Worm (Caenorhabditis elegans) whole organism, L1 larva: ENCODE measurements around the gene Y43F8B.3.

Experiments
- C34B4.2 ChIP-seq: sonication (generic microtip); optimal IDR thresholded peaks from 2 replicates; lab custom pipeline; 2017; ENCODE audit warnings: mild to moderate bottlenecking, missing genetic modification characterization, missing compliant biosample characterization
- aha-1 ChIP-seq: fragments of 150-350 bp; optimal IDR thresholded peaks from 2 replicates; lab custom pipeline; 2014; ENCODE audit warnings: missing biosample characterization, missing genetic modification characterization
- aly-2 ChIP-seq: fragments of 150-350 bp; optimal IDR thresholded peaks from 2 replicates; lab custom pipeline; 2014; ENCODE audit warnings: missing biosample characterization, missing genetic modification characterization
- ama-1 ChIP-seq: fragments of 150-350 bp; optimal IDR thresholded peaks from 2 replicates; lab custom pipeline; 2014
- dpl-1 ChIP-seq, 3 experiments: fragments of 150-350 bp in 2 of 3; sonication (generic microtip) in 1 of 3; optimal IDR thresholded peaks; 2 replicates each; lab custom pipeline; 2014 to 2017; ENCODE audit warnings: missing biosample characterization in 3 of 3, missing genetic modification characterization in 3 of 3, missing genetic modification reagents in 3 of 3
- dsc-1 ChIP-seq: sonication (generic microtip); optimal IDR thresholded peaks from 2 replicates; lab custom pipeline; 2016; ENCODE audit warnings: mild to moderate bottlenecking, missing genetic modification characterization, missing compliant biosample characterization
- efl-1 ChIP-seq, 4 experiments: fragments of 150-350 bp; optimal IDR thresholded peaks in 3 of 4; peaks in 1 of 4; 1 replicate in 1 of 4; 2 replicates in 3 of 4; lab custom pipeline; 2014; ENCODE audit warnings: missing biosample characterization in 2 of 4, missing genetic modification characterization in 2 of 4, missing genetic modification reagents in 2 of 4
- egl-13 ChIP-seq: sonication (generic microtip); optimal IDR thresholded peaks from 2 replicates; lab custom pipeline; 2016; ENCODE audit warnings: missing genotype, missing genetic modification reagents, missing genetic modification characterization, missing compliant biosample characterization
- elt-2 ChIP-seq: sonication (generic microtip); optimal IDR thresholded peaks from 2 replicates; lab custom pipeline; 2016; ENCODE audit warnings: missing genetic modification characterization, mild to moderate bottlenecking, inconsistent platforms, missing compliant biosample characterization, missing genetic modification reagents
- elt-3 ChIP-seq, 6 experiments: fragments of 150-350 bp in 1 of 6; sonication (generic microtip); optimal IDR thresholded peaks; 2 replicates each; lab custom pipeline; 2017 to 2018; ENCODE audit warnings: missing biosample characterization in 6 of 6, missing genetic modification characterization in 6 of 6, inconsistent platforms in 1 of 6
- fkh-10 ChIP-seq: sonication (generic microtip); optimal IDR thresholded peaks from 2 replicates; lab custom pipeline; 2017; ENCODE audit warnings: missing biosample characterization, missing genetic modification reagents, missing genetic modification characterization
- grh-1 ChIP-seq: fragments of 200-800 bp; sonication (Bioruptor generic); IDR thresholded peaks from 2 replicates; pipeline ENCODE4 v1.3.6; 2022; ENCODE audit warnings: missing genetic modification reagents, missing genetic modification characterization, missing compliant biosample characterization
- irx-1 ChIP-seq: sonication (generic microtip); optimal IDR thresholded peaks from 2 replicates; lab custom pipeline; 2016; ENCODE audit warnings: missing genetic modification characterization, missing compliant biosample characterization
- jun-1 ChIP-seq: fragments of 150-350 bp; optimal IDR thresholded peaks from 2 replicates; lab custom pipeline; 2014; ENCODE audit warnings: missing biosample characterization, missing genetic modification reagents, missing genetic modification characterization
- lin-13 ChIP-seq: fragments of 150-350 bp; optimal IDR thresholded peaks from 2 replicates; lab custom pipeline; 2014; ENCODE audit warnings: missing biosample characterization, missing genetic modification reagents, missing genetic modification characterization
- lin-14 ChIP-seq: fragments of 200-800 bp; sonication (Bioruptor generic); optimal IDR thresholded peaks from 2 replicates; lab custom pipeline; 2018; ENCODE audit warnings: mild to moderate bottlenecking, missing genetic modification characterization, moderate library complexity, missing compliant biosample characterization
- lin-35 ChIP-seq, 2 experiments: fragments of 150-350 bp; optimal IDR thresholded peaks; 2 replicates each; lab custom pipeline; 2014; ENCODE audit warnings: missing biosample characterization in 2 of 2, missing genetic modification characterization in 2 of 2, missing genetic modification reagents in 2 of 2
- lin-39 ChIP-seq: fragments of 150-350 bp; optimal IDR thresholded peaks from 2 replicates; lab custom pipeline; 2014; ENCODE audit warnings: missing biosample characterization, missing genetic modification reagents, missing genetic modification characterization
- lsy-2 ChIP-seq, 2 experiments: fragments of 150-350 bp; optimal IDR thresholded peaks; 2 replicates each; lab custom pipeline; 2014; ENCODE audit warnings: missing biosample characterization in 2 of 2, missing genetic modification characterization in 2 of 2
- mdl-1 ChIP-seq, 2 experiments: fragments of 150-350 bp; optimal IDR thresholded peaks; 2 replicates each; lab custom pipeline; 2014 to 2017; ENCODE audit warnings: missing biosample characterization in 2 of 2, missing genetic modification characterization in 2 of 2, inconsistent platforms in 1 of 2
- mef-2 ChIP-seq: fragments of 150-350 bp; optimal IDR thresholded peaks from 2 replicates; lab custom pipeline; 2014; ENCODE audit warnings: missing biosample characterization, missing genetic modification characterization
- mep-1 ChIP-seq: fragments of 150-350 bp; optimal IDR thresholded peaks from 2 replicates; lab custom pipeline; 2014; ENCODE audit warnings: missing biosample characterization, missing genetic modification characterization
- nhr-19 ChIP-seq: fragments of 200-800 bp; sonication (Bioruptor generic); conservative IDR thresholded peaks from 2 replicates; pipeline ENCODE4 v1.3.6; 2022; ENCODE audit warnings: missing genetic modification characterization, missing compliant biosample characterization
- nhr-20 ChIP-seq: sonication (generic microtip); optimal IDR thresholded peaks from 2 replicates; lab custom pipeline; 2016; ENCODE audit warnings: mild to moderate bottlenecking, missing genetic modification characterization, missing compliant biosample characterization
- nhr-47 ChIP-seq: sonication (generic microtip); optimal IDR thresholded peaks from 2 replicates; lab custom pipeline; 2016; ENCODE audit warnings: mild to moderate bottlenecking, missing genetic modification characterization, moderate library complexity, missing compliant biosample characterization
- nhr-71 ChIP-seq: sonication (generic microtip); optimal IDR thresholded peaks from 2 replicates; lab custom pipeline; 2016; ENCODE audit warnings: mild to moderate bottlenecking, missing genetic modification characterization, moderate library complexity, missing compliant biosample characterization
- nhr-85 ChIP-seq: sonication (generic microtip); peaks from one replicate; lab custom pipeline; 2016; ENCODE audit warnings: missing genetic modification characterization, inconsistent platforms, missing compliant biosample characterization
- nhr-90 ChIP-seq: sonication (generic microtip); optimal IDR thresholded peaks from 2 replicates; lab custom pipeline; 2016; ENCODE audit warnings: mild to moderate bottlenecking, missing genetic modification characterization, missing compliant biosample characterization; ENCODE audit not compliant: poor library complexity
- pag-3 ChIP-seq: sonication (generic microtip); optimal IDR thresholded peaks from 2 replicates; lab custom pipeline; 2017; ENCODE audit warnings: missing genetic modification characterization, mild to moderate bottlenecking, missing compliant biosample characterization, antibody characterized with exemption, borderline replicate concordance; ENCODE audit not compliant: insufficient read depth
- rnt-1 ChIP-seq: sonication (generic microtip); optimal IDR thresholded peaks from 2 replicates; lab custom pipeline; 2016; ENCODE audit warnings: mild to moderate bottlenecking, missing genetic modification characterization, moderate library complexity, missing compliant biosample characterization
- snu-23 ChIP-seq: sonication (generic microtip); optimal IDR thresholded peaks from 2 replicates; lab custom pipeline; 2016; ENCODE audit warnings: missing genetic modification characterization, missing compliant biosample characterization
- tbx-2 ChIP-seq: sonication (generic microtip); optimal IDR thresholded peaks from 2 replicates; lab custom pipeline; 2016; ENCODE audit warnings: missing genetic modification characterization, missing compliant biosample characterization
- unc-130 ChIP-seq: fragments of 150-350 bp; optimal IDR thresholded peaks from 2 replicates; lab custom pipeline; 2017; ENCODE audit warnings: missing biosample characterization, missing genetic modification characterization, inconsistent platforms
- unc-62 ChIP-seq: fragments of 150-350 bp; optimal IDR thresholded peaks from 2 replicates; lab custom pipeline; 2014; ENCODE audit warnings: missing biosample characterization, missing genetic modification reagents, missing genetic modification characterization
- vab-15 ChIP-seq: sonication (generic microtip); optimal IDR thresholded peaks from 2 replicates; lab custom pipeline; 2017; ENCODE audit warnings: missing genotype, mild to moderate bottlenecking, missing genetic modification characterization, missing compliant biosample characterization
- xbp-1 ChIP-seq: sonication (generic microtip); optimal IDR thresholded peaks from 2 replicates; lab custom pipeline; 2016; ENCODE audit warnings: missing genetic modification characterization, missing compliant biosample characterization
- zip-4 ChIP-seq: fragments of 200-800 bp; sonication (Bioruptor generic); optimal IDR thresholded peaks from 2 replicates; lab custom pipeline; 2018; ENCODE audit warnings: mild to moderate bottlenecking, missing genetic modification characterization, moderate library complexity, missing compliant biosample characterization

Y43F8B.3 gene

ce11 chrV:19520597-19521322, 17.9 kb downstream of the Y43F8B.3 start:
- TF ChIP-seq aha-1 (tag; lab: Kevin White, UChicago) (no peak), ama-1 (peak; percentile 70), efl-1 (optimal IDR thresholded peaks at IDR 0.05; lab: Kevin White, UChicago) (no peak), efl-1 (GFP tag; optimal IDR thresholded peaks at IDR 0.05 in 1 of 2; lab: Kevin White, UChicago) (peak in 1 of 2 experiments; percentile 84), lsy-2 (tag; optimal IDR thresholded peaks at IDR 0.05; lab: Kevin White, UChicago) (peak in 1 of 2 experiments; percentile 8)

- TF ChIP-seq dsc-1 (tag; lab: Kevin White, UChicago), result no peak
- TF ChIP-seq irx-1 (tag; lab: Kevin White, UChicago), result peak; percentile 2
- no peak for TF ChIP-seq efl-1 (optimal IDR thresholded peaks at IDR 0.05; lab: Kevin White, UChicago)
- TF ChIP-seq efl-1 (GFP tag; optimal IDR thresholded peaks at IDR 0.05 in 1 of 2; lab: Kevin White, UChicago), result peak in 1 of 2 experiments; percentile 69
- no peak for TF ChIP-seq fkh-10 (GFP tag; lab: Kevin White, UChicago)
- peak; percentile 11 for TF ChIP-seq mef-2 (tag; lab: Kevin White, UChicago)
- TF ChIP-seq nhr-20 (tag; lab: Kevin White, UChicago), result peak; percentile 80
- peak; percentile 83 for TF ChIP-seq lin-39 (tag; lab: Kevin White, UChicago)
- TF ChIP-seq lin-14 (GFP tag; lab: Kevin White, UChicago), result peak; percentile 81
- no peak for TF ChIP-seq unc-62 (GFP tag; lab: Kevin White, UChicago)
- no peak for TF ChIP-seq aly-2 (tag; lab: Kevin White, UChicago)
- peak; percentile 49 for TF ChIP-seq tbx-2 (tag; lab: Kevin White, UChicago)
- TF ChIP-seq nhr-85 (tag; lab: Kevin White, UChicago), result peak; percentile 92
- TF ChIP-seq mep-1 (tag; lab: Kevin White, UChicago), result peak; percentile 68
- peak; percentile 46 for TF ChIP-seq nhr-47 (tag; lab: Kevin White, UChicago)
- TF ChIP-seq pag-3 (tag; lab: Kevin White, UChicago), result peak; percentile 26
- peak; percentile 83 for TF ChIP-seq nhr-71 (tag; lab: Kevin White, UChicago)
- TF ChIP-seq elt-3 (tag; optimal IDR thresholded peaks at IDR 0.05; lab: Kevin White, UChicago), result peak in 2 of 6 experiments; percentile 7 to 8
- TF ChIP-seq grh-1 (GFP tag; lab: Robert Waterston, UW), result no peak
- no peak for TF ChIP-seq aha-1 (tag; lab: Kevin White, UChicago)
- TF ChIP-seq lsy-2 (tag; optimal IDR thresholded peaks at IDR 0.05; lab: Kevin White, UChicago), result peak in 1 of 2 experiments; percentile 43
- TF ChIP-seq mdl-1 (tag; optimal IDR thresholded peaks at IDR 0.05; lab: Kevin White, UChicago), result peak in 1 of 2 experiments; percentile 82
- TF ChIP-seq rnt-1 (tag; lab: Kevin White, UChicago), result peak; percentile 54
- TF ChIP-seq zip-4 (GFP tag; lab: Kevin White, UChicago), result no peak
- peak in 1 of 3 experiments; percentile 35 for TF ChIP-seq dpl-1 (GFP tag; optimal IDR thresholded peaks at IDR 0.05; lab: Kevin White, UChicago)
- TF ChIP-seq vab-15 (tag; lab: Kevin White, UChicago), result peak; percentile 83
- TF ChIP-seq xbp-1 (tag; lab: Kevin White, UChicago), result peak; percentile 24
- TF ChIP-seq C34B4.2 (tag; lab: Kevin White, UChicago), result no peak
- TF ChIP-seq elt-2 (tag; lab: Kevin White, UChicago), result peak; percentile 12
- TF ChIP-seq egl-13 (tag; lab: Kevin White, UChicago), result no peak
- TF ChIP-seq unc-130 (tag; lab: Kevin White, UChicago), result no peak
- TF ChIP-seq lin-13 (GFP tag; lab: Kevin White, UChicago), result peak; percentile 33
- TF ChIP-seq jun-1, result peak; percentile 18
- peak; percentile 65 for TF ChIP-seq snu-23 (GFP tag; lab: Kevin White, UChicago)
- peak; percentile 84 for TF ChIP-seq nhr-19 (GFP tag; lab: Robert Waterston, UW)
- TF ChIP-seq lin-35 (GFP tag; optimal IDR thresholded peaks at IDR 0.05; lab: Kevin White, UChicago), result peak in 1 of 2 experiments; percentile 45
- TF ChIP-seq nhr-90 (tag; lab: Kevin White, UChicago), result peak; percentile 54
These were observed 18.7 kb downstream of the Y43F8B.3 start for ce11 chrV:19521351-19522278.
